Worm (Caenorhabditis elegans) whole organism, midembryonic: ENCODE measurements around the gene mom-2.

Experiments used
- flt-1 ChIP-seq: fragments of 200-800 bp; sonication (Bioruptor generic); IDR thresholded peaks from 2 replicates; pipeline ENCODE4 v1.3.6; 2022; ENCODE audit warnings: missing genetic modification characterization, missing compliant biosample characterization
- klf-2 ChIP-seq: fragments of 200-800 bp; sonication (Bioruptor generic); conservative IDR thresholded peaks from 2 replicates; pipeline ENCODE4 v1.3.6; 2022; ENCODE audit warnings: missing genetic modification reagents, missing genetic modification characterization, missing compliant biosample characterization
- med-1 ChIP-seq: sonication (generic microtip); optimal IDR thresholded peaks from 2 replicates; lab custom pipeline; 2017; ENCODE audit warnings: missing genetic modification characterization, mild to moderate bottlenecking, missing compliant biosample characterization, antibody characterized with exemption, missing genetic modification reagents; ENCODE audit not compliant: insufficient read depth
- ref-1 ChIP-seq: fragments of 200-800 bp; sonication (Bioruptor generic); conservative IDR thresholded peaks from 2 replicates; pipeline ENCODE4 v1.3.6; 2022; ENCODE audit warnings: missing genetic modification reagents, missing genetic modification characterization, missing compliant biosample characterization
- tab-1 ChIP-seq: fragments of 200-800 bp; sonication (Bioruptor generic); IDR thresholded peaks from 2 replicates; pipeline ENCODE4 v1.3.6; 2022; ENCODE audit warnings: missing genetic modification characterization, missing compliant biosample characterization
- ztf-23 ChIP-seq: fragments of 200-800 bp; sonication (Bioruptor generic); IDR thresholded peaks from 2 replicates; pipeline ENCODE4 v1.3.6; 2022; ENCODE audit warnings: missing genetic modification reagents, missing genetic modification characterization, missing compliant biosample characterization
- ztf-29 ChIP-seq: fragments of 200-800 bp; sonication (Bioruptor generic); IDR thresholded peaks from 2 replicates; pipeline ENCODE4 v1.3.6; 2022; ENCODE audit warnings: missing genetic modification reagents, missing genetic modification characterization, missing compliant biosample characterization

DNA sequence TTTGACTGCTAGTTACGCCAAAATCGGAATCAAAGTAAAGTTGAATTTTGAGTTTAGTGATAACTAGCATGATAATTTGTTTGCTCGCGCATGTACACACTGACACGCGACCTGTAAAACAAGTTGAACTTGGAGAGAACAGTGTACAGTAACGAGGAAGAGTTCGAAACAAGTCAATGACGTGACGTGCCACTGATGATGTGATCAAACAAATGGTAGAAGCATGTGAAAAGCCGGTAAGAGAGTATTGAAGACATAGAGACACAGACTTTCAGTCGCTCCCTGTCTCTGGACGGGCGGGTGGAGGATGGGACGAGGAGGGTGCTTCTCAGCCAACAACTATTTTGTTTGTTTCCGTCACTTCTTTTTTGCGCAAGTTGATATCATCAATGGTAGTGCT, 47.4 kb downstream of the mom-2 start:
- TF ChIP-seq klf-2 (GFP tag; lab: Robert Waterston, UW) (no peak), ztf-23 (GFP tag; lab: Robert Waterston, UW) (no peak), ztf-29 (GFP tag; lab: Robert Waterston, UW) (no peak), flt-1 (GFP tag; lab: Robert Waterston, UW) (no peak), ref-1 (GFP tag; lab: Robert Waterston, UW) (no peak), tab-1 (no peak), med-1 (no peak)
